Worm (Caenorhabditis elegans) whole organism, L4 larva: Measurements from ENCODE around the gene ztf-16.

Experiments
- F49E8.2 ChIP-seq: sonication (generic microtip); optimal IDR thresholded peaks from 2 replicates; lab custom pipeline; 2016; ENCODE audit warnings: missing compliant biosample characterization, mild to moderate bottlenecking, missing genetic modification characterization, borderline replicate concordance
- aly-2 ChIP-seq: sonication (generic microtip); optimal IDR thresholded peaks from 2 replicates; lab custom pipeline; 2018; ENCODE audit warnings: missing biosample characterization, missing genetic modification characterization
- ceh-20 ChIP-seq: fragments of 200-800 bp; sonication (Bioruptor generic); IDR thresholded peaks from 2 replicates; pipeline ENCODE4 v1.3.6; 2022; ENCODE audit warnings: missing genetic modification reagents, missing genetic modification characterization, missing compliant biosample characterization
- cey-2 ChIP-seq: sonication (generic microtip); optimal IDR thresholded peaks from 3 replicates; lab custom pipeline; 2017; ENCODE audit warnings: missing genetic modification characterization, mild to moderate bottlenecking, missing compliant biosample characterization, antibody characterized with exemption, borderline replicate concordance; ENCODE audit not compliant: insufficient read depth
- ctbp-1 ChIP-seq: fragments of 200-800 bp; sonication (Bioruptor generic); IDR thresholded peaks from 2 replicates; pipeline ENCODE4 v1.3.6; 2022; ENCODE audit warnings: missing genetic modification reagents, missing genetic modification characterization, missing compliant biosample characterization
- daf-16 ChIP-seq, 3 experiments: sonication (generic microtip); optimal IDR thresholded peaks; 2 replicates each; lab custom pipeline; 2016 to 2017; ENCODE audit warnings: missing genetic modification characterization in 3 of 3, missing genetic modification reagents in 3 of 3, mild to moderate bottlenecking in 2 of 3, missing compliant biosample characterization in 2 of 3, missing biosample characterization in 1 of 3, moderate library complexity in 1 of 3
- dmd-6 ChIP-seq: fragments of 200-800 bp; sonication (Bioruptor generic); IDR thresholded peaks from 2 replicates; pipeline ENCODE4 v1.3.6; 2022; ENCODE audit warnings: missing genetic modification reagents, missing genetic modification characterization, missing compliant biosample characterization
- dpl-1 ChIP-seq: fragments of 150-350 bp; optimal IDR thresholded peaks from 2 replicates; lab custom pipeline; 2014; ENCODE audit warnings: missing biosample characterization, missing genetic modification reagents, missing genetic modification characterization
- dve-1 ChIP-seq: sonication (generic microtip); optimal IDR thresholded peaks from 2 replicates; lab custom pipeline; 2017; ENCODE audit warnings: antibody characterized with exemption, mild to moderate bottlenecking, missing genetic modification characterization, missing compliant biosample characterization; ENCODE audit not compliant: insufficient read depth
- egl-27 ChIP-seq: sonication (generic microtip); optimal IDR thresholded peaks from 3 replicates; lab custom pipeline; 2017; ENCODE audit warnings: missing biosample characterization, missing genetic modification reagents, missing genetic modification characterization
- hif-1 ChIP-seq, 2 experiments: sonication (generic microtip); optimal IDR thresholded peaks; 2 replicates each; lab custom pipeline; 2016 to 2017; ENCODE audit warnings: missing compliant biosample characterization in 2 of 2, missing genetic modification characterization in 2 of 2, missing genetic modification reagents in 2 of 2, missing genotype in 2 of 2, mild to moderate bottlenecking in 1 of 2
- hlh-11 ChIP-seq: fragments of 200-800 bp; sonication (Bioruptor generic); optimal IDR thresholded peaks from 2 replicates; lab custom pipeline; 2018; ENCODE audit warnings: mild to moderate bottlenecking, missing genetic modification characterization, missing compliant biosample characterization
- hlh-30 ChIP-seq: sonication (generic microtip); optimal IDR thresholded peaks from 2 replicates; lab custom pipeline; 2017; ENCODE audit warnings: antibody characterized with exemption, mild to moderate bottlenecking, missing genetic modification characterization, missing compliant biosample characterization; ENCODE audit not compliant: insufficient read depth
- lim-7 ChIP-seq: fragments of 200-800 bp; sonication (Bioruptor generic); IDR thresholded peaks from 2 replicates; pipeline ENCODE4 v1.3.6; 2022; ENCODE audit warnings: missing genetic modification characterization, missing compliant biosample characterization
- lin-1 ChIP-seq: fragments of 200-800 bp; sonication (Bioruptor generic); IDR thresholded peaks from 2 replicates; pipeline ENCODE4 v1.3.6; 2022; ENCODE audit warnings: missing genetic modification reagents, missing genetic modification characterization, missing compliant biosample characterization
- lin-13 ChIP-seq: fragments of 150-350 bp; optimal IDR thresholded peaks from 2 replicates; lab custom pipeline; 2014; ENCODE audit warnings: missing biosample characterization, missing genetic modification reagents, missing genetic modification characterization
- lin-15B ChIP-seq: fragments of 150-350 bp; sonication (generic microtip); optimal IDR thresholded peaks from 3 replicates; lab custom pipeline; 2014; ENCODE audit warnings: missing biosample characterization, missing genetic modification characterization
- lin-38 ChIP-seq: fragments of 200-800 bp; sonication (Bioruptor generic); IDR thresholded peaks from 2 replicates; pipeline ENCODE4 v1.3.6; 2022; ENCODE audit warnings: missing genetic modification reagents, missing genetic modification characterization, missing compliant biosample characterization
- lsy-2 ChIP-seq, 2 experiments: fragments of 150-350 bp in 1 of 2; sonication (generic microtip) in 1 of 2; optimal IDR thresholded peaks; 2 replicates each; lab custom pipeline; 2014 to 2017; ENCODE audit warnings: missing biosample characterization in 2 of 2, missing genetic modification characterization in 2 of 2
- madf-5 ChIP-seq, 2 experiments: fragments of 200-800 bp; sonication (Bioruptor generic); IDR thresholded peaks; 2 replicates each; pipeline ENCODE4 v1.3.6; 2022; ENCODE audit warnings: missing compliant biosample characterization in 2 of 2, missing genetic modification characterization in 2 of 2
- mdl-1 ChIP-seq, 2 experiments: fragments of 150-350 bp in 1 of 2; sonication (generic microtip) in 1 of 2; optimal IDR thresholded peaks; 2 replicates each; lab custom pipeline; 2014 to 2017; ENCODE audit warnings: missing biosample characterization in 2 of 2, missing genetic modification characterization in 2 of 2
- mep-1 ChIP-seq: fragments of 150-350 bp; sonication (generic microtip); optimal IDR thresholded peaks from 3 replicates; lab custom pipeline; 2014; ENCODE audit warnings: missing biosample characterization, missing genetic modification characterization
- mxl-2 ChIP-seq: fragments of 200-800 bp; sonication (Bioruptor generic); conservative IDR thresholded peaks from 2 replicates; pipeline ENCODE4 v1.3.6; 2022; ENCODE audit warnings: missing genetic modification reagents, missing genetic modification characterization, missing compliant biosample characterization
- mxl-3 ChIP-seq: fragments of 200-800 bp; sonication (Bioruptor generic); optimal IDR thresholded peaks from 2 replicates; lab custom pipeline; 2018; ENCODE audit warnings: mild to moderate bottlenecking, missing genetic modification characterization, missing compliant biosample characterization
- nhr-10 ChIP-seq: fragments of 150-350 bp; optimal IDR thresholded peaks from 2 replicates; lab custom pipeline; 2014; ENCODE audit warnings: missing biosample characterization, missing genetic modification characterization
- nhr-102 ChIP-seq: sonication (generic microtip); optimal IDR thresholded peaks from 2 replicates; lab custom pipeline; 2016; ENCODE audit warnings: mild to moderate bottlenecking, missing genetic modification characterization, moderate library complexity, missing compliant biosample characterization
- nhr-11 ChIP-seq: fragments of 150-350 bp; optimal IDR thresholded peaks from 2 replicates; lab custom pipeline; 2014; ENCODE audit warnings: missing biosample characterization, missing genetic modification characterization
- nhr-28 ChIP-seq: fragments of 150-350 bp; optimal IDR thresholded peaks from 2 replicates; lab custom pipeline; 2014; ENCODE audit warnings: missing biosample characterization, missing genetic modification characterization
- nhr-42 ChIP-seq: fragments of 200-800 bp; sonication (Bioruptor generic); IDR thresholded peaks from 2 replicates; pipeline ENCODE4 v1.3.6; 2022; ENCODE audit warnings: missing genetic modification characterization, missing compliant biosample characterization
- nhr-48 ChIP-seq: sonication (generic microtip); optimal IDR thresholded peaks from 2 replicates; lab custom pipeline; 2016; ENCODE audit warnings: mild to moderate bottlenecking, missing genetic modification characterization, missing compliant biosample characterization
- nhr-77 ChIP-seq: fragments of 150-350 bp; optimal IDR thresholded peaks from 2 replicates; lab custom pipeline; 2014; ENCODE audit warnings: missing biosample characterization, missing genetic modification characterization
- pha-4 ChIP-seq, 2 experiments: fragments of 150-350 bp in 1 of 2; fragments of 200-800 bp in 1 of 2; sonication (Bioruptor generic) in 1 of 2; IDR thresholded peaks in 1 of 2; optimal IDR thresholded peaks in 1 of 2; 2 replicates each; pipeline versions ENCODE4 v1.3.6 to Lab custom; 2014 to 2022; ENCODE audit warnings: missing genetic modification characterization in 2 of 2, missing genetic modification reagents in 2 of 2, missing biosample characterization in 1 of 2, missing compliant biosample characterization in 1 of 2
- php-3 ChIP-seq: fragments of 200-800 bp; sonication (Bioruptor generic); IDR thresholded peaks from 2 replicates; pipeline ENCODE4 v1.3.6; 2022; ENCODE audit warnings: missing genetic modification reagents, missing genetic modification characterization, missing compliant biosample characterization
- pqm-1 ChIP-seq: sonication (generic microtip); optimal IDR thresholded peaks from 2 replicates; lab custom pipeline; 2017; ENCODE audit warnings: missing biosample characterization, missing genetic modification characterization
- sdz-12 ChIP-seq: fragments of 200-800 bp; sonication (Bioruptor generic); optimal IDR thresholded peaks from 2 replicates; lab custom pipeline; 2018; ENCODE audit warnings: mild to moderate bottlenecking, missing genetic modification characterization, missing compliant biosample characterization
- tra-1 ChIP-seq: fragments of 200-800 bp; sonication (Bioruptor generic); IDR thresholded peaks from 2 replicates; pipeline ENCODE4 v1.3.6; 2022; ENCODE audit warnings: missing genetic modification reagents, missing genetic modification characterization, missing compliant biosample characterization
- unc-130 ChIP-seq: sonication (generic microtip); optimal IDR thresholded peaks from 2 replicates; lab custom pipeline; 2016; ENCODE audit warnings: missing genetic modification reagents, missing genetic modification characterization, missing compliant biosample characterization
- unc-39 ChIP-seq: sonication (generic microtip); optimal IDR thresholded peaks from 2 replicates; lab custom pipeline; 2017; ENCODE audit warnings: missing biosample characterization, missing genetic modification characterization
- unc-62 ChIP-seq, 3 experiments: fragments of 150-350 bp in 1 of 3; sonication (generic microtip); optimal IDR thresholded peaks in 2 of 3; peaks in 1 of 3; 1 replicate in 1 of 3; 2 replicates in 2 of 3; lab custom pipeline; 2014 to 2017; ENCODE audit warnings: missing biosample characterization in 3 of 3, missing genetic modification characterization in 3 of 3, missing genetic modification reagents in 3 of 3, missing genotype in 1 of 3
- vab-7 ChIP-seq: fragments of 200-800 bp; sonication (Bioruptor generic); IDR thresholded peaks from 2 replicates; pipeline ENCODE4 v1.3.6; 2022; ENCODE audit warnings: missing genetic modification reagents, missing genetic modification characterization, missing compliant biosample characterization
- zfp-2 ChIP-seq: sonication (generic microtip); optimal IDR thresholded peaks from 2 replicates; lab custom pipeline; 2016; ENCODE audit warnings: mild to moderate bottlenecking, missing genetic modification characterization, missing compliant biosample characterization
- zip-2 ChIP-seq: fragments of 150-350 bp; optimal IDR thresholded peaks from 2 replicates; lab custom pipeline; 2014; ENCODE audit warnings: missing biosample characterization, missing genetic modification characterization
- ztf-7 ChIP-seq: fragments of 150-350 bp; optimal IDR thresholded peaks from 2 replicates; lab custom pipeline; 2014; ENCODE audit warnings: missing biosample characterization, missing genetic modification characterization

ztf-16 gene

DNA sequence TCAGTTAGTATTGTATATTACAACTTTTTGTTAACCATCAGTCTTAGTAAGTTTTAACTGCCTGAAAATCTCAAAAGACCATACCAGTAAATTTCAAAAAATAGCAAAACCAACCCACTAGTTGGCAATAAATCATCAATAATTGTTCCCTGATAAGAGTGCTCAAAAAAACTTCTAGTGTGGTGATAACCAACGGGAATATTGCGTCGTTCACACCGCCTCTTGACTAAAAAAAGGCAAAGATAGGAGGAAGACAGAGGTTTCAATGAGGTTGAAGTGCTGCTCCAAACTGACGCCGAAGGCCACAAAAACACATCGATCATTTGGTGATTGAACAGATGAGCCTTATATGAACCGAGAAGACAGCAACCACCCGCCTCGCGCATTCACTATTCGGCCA is 10.4 kb downstream of the ztf-16 start:
- TF ChIP-seq dmd-6 (GFP tag; lab: Robert Waterston, UW): peak; percentile 14; the same call in 1 of the 2 replicates
- no peak for TF ChIP-seq zfp-2
- peak; percentile 61 for TF ChIP-seq pqm-1
- no peak for TF ChIP-seq F49E8.2 (tag; lab: Kevin White, UChicago)

DNA sequence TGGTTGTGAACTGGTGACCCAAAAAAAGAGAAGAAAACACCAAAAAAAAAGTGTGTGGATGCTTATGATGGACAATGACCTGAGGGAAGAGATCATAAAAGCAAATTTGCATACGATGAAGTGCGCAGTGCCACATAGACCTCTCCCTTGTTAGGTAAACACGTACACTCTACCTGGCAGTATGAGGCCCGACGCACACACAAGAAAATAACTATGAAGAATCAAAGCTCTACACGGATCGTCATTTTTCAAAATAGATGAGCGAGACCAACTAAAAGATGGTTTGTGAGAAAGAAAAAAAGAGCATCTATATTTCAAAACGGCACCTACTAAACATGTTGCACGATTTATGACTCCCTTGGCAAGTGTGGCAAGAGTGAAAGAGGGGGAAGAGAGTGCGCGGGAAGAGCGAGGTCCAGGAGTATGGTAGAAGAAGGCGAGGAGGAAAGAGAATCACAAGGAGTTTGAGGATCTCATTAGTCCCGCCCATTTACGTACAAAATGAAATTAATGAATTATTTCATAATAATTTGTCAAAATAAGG is 11.2 kb downstream of the ztf-16 start, which contains the start of gene mig-13:
Gene mig-13 (minus strand): TSS at position 51 of the 544 bp plus-strand sequence.
- TF ChIP-seq vab-7 (no peak), sdz-12 (GFP tag; lab: Kevin White, UChicago) (no peak), pha-4 (GFP tag; IDR thresholded peaks at IDR 0.05; lab: Robert Waterston, UW) (no peak), pha-4 (tag; optimal IDR thresholded peaks at IDR 0.05; lab: Kevin White, UChicago) (no peak), unc-62 (GFP tag; optimal IDR thresholded peaks at IDR 0.05 in 1 of 2; lab: Kevin White, UChicago) (peak in 1 of 2 experiments; percentile 15), unc-62 (tag; optimal IDR thresholded peaks at IDR 0.05; lab: Kevin White, UChicago) (no peak)

- TF ChIP-seq nhr-48 (tag; lab: Kevin White, UChicago) (peak; percentile 54), dpl-1 (GFP tag; lab: Kevin White, UChicago) (peak; percentile 8), ctbp-1 (no peak), egl-27 (tag; lab: Kevin White, UChicago) (no peak), hlh-11 (tag; lab: Kevin White, UChicago) (peak; percentile 89), pqm-1 (peak; percentile 83), dmd-6 (GFP tag; lab: Robert Waterston, UW) (peak; percentile 93), lin-13 (GFP tag; lab: Kevin White, UChicago) (no peak), lin-1 (peak; percentile 69), zip-2 (tag; lab: Kevin White, UChicago) (no peak), lim-7 (no peak), ztf-7 (no peak), mep-1 (tag; lab: Kevin White, UChicago) (peak; percentile 31), mdl-1 (tag; optimal IDR thresholded peaks at IDR 0.05; lab: Kevin White, UChicago) (peak in 1 of 2 experiments; percentile 68), dve-1 (peak; percentile 85), nhr-42 (GFP tag; lab: Robert Waterston, UW) (0 out of 2 replicates have a peak, but pooled peaks have one; percentile 17), lin-38 (GFP tag; lab: Robert Waterston, UW) (no peak), nhr-77 (tag; lab: Kevin White, UChicago) (peak; percentile 72), aly-2 (no peak), unc-130 (GFP tag; lab: Kevin White, UChicago) (no peak), mxl-3 (GFP tag; lab: Kevin White, UChicago) (peak; percentile 8), tra-1 (GFP tag; lab: Robert Waterston, UW) (peak; percentile 93), daf-16 (GFP tag; optimal IDR thresholded peaks at IDR 0.05; lab: Kevin White, UChicago) (peak in 1 of 2 experiments; percentile 34), daf-16 (tag; optimal IDR thresholded peaks at IDR 0.05; lab: Kevin White, UChicago) (peak; percentile 97), ceh-20 (GFP tag; lab: Robert Waterston, UW) (peak; percentile 63; the same call in 1 of the 2 replicates), nhr-102 (tag; lab: Kevin White, UChicago) (peak; percentile 65), madf-5 (GFP tag; IDR thresholded peaks at IDR 0.05; lab: Robert Waterston, UW) (0 out of 4 replicates have a peak, but pooled peaks of 1 of the 2 experiments have one; percentile 20), hlh-30 (peak; percentile 84), unc-39 (tag; lab: Kevin White, UChicago) (no peak), nhr-10 (tag; lab: Kevin White, UChicago) (peak; percentile 4), lsy-2 (tag; optimal IDR thresholded peaks at IDR 0.05; lab: Kevin White, UChicago) (peak in 1 of 2 experiments; percentile 38), cey-2 (tag; lab: Kevin White, UChicago) (no peak), mxl-2 (GFP tag; lab: Robert Waterston, UW) (peak; percentile 17; the same call in 1 of the 2 replicates), php-3 (GFP tag; lab: Robert Waterston, UW) (peak; percentile 94), nhr-11 (tag; lab: Kevin White, UChicago) (peak; percentile 4), nhr-28 (tag; lab: Kevin White, UChicago) (peak; percentile 66), hif-1 (tag; optimal IDR thresholded peaks at IDR 0.05; lab: Kevin White, UChicago) (peak in 1 of 2 experiments; percentile 63), lin-15B (tag; lab: Kevin White, UChicago) (no peak)
These were observed 16.0 kb downstream of the ztf-16 start for ce11 chrX:4795329-4795728.
